Fruit fly (Drosophila melanogaster): Measurements from ENCODE around the gene crn.

dm6 chrX:2278782-2279304 lies 29.1 kb upstream of the crn start:
- TF ChIP-seq CTCF (optimal IDR thresholded peaks at IDR 0.05) (no peak), CG8478 (optimal IDR thresholded peaks at IDR 0.05) (no peak)

All from S2 (cell line).